Fruit fly (Drosophila melanogaster) whole organism, embryonic: ENCODE data around the gene MtnF.
A peak's percentile ranks its signal among the peaks of the same experiment; 100 is the strongest.

ENCODE experiments used
- Abd-B ChIP-seq: fragments of 200-800 bp; sonication (Bioruptor generic); optimal IDR thresholded peaks from 2 replicates; lab custom pipeline; 2018; ENCODE audit warnings: missing biosample characterization, mild to moderate bottlenecking, missing genetic modification characterization, moderate library complexity
- Awh ChIP-seq: fragments of 200-800 bp; sonication (Bioruptor generic); IDR thresholded peaks from 2 replicates; pipeline ENCODE4, ENCODE4 v1.3.6; 2022; ENCODE audit warnings: missing biosample characterization, missing genetic modification characterization
- BEAF-32 ChIP-seq: fragments of 200-800 bp; sonication (Bioruptor generic); optimal IDR thresholded peaks from 3 replicates; lab custom pipeline; 2017; ENCODE audit warnings: missing biosample characterization, missing genetic modification characterization, mild to moderate bottlenecking, moderate library complexity, missing genetic modification reagents
- CG10274 ChIP-seq: fragments of 200-800 bp; sonication (Bioruptor generic); optimal IDR thresholded peaks from 3 replicates; lab custom pipeline; 2017; ENCODE audit warnings: missing biosample characterization, mild to moderate bottlenecking, missing genetic modification characterization
- CG11695 ChIP-seq: fragments of 200-800 bp; sonication (Bioruptor generic); IDR thresholded peaks from 3 replicates; pipeline ENCODE4 v1.3.6; 2022; ENCODE audit warnings: missing biosample characterization, missing genetic modification characterization
- CG12391 ChIP-seq: fragments of 200-800 bp; sonication (Bioruptor generic); optimal IDR thresholded peaks from 3 replicates; lab custom pipeline; 2018; ENCODE audit warnings: missing biosample characterization, mild to moderate bottlenecking, missing genetic modification characterization, moderate library complexity
- CG12769 ChIP-seq: fragments of 200-800 bp; sonication (Bioruptor generic); optimal IDR thresholded peaks from 2 replicates; lab custom pipeline; 2019; ENCODE audit warnings: missing biosample characterization, mild to moderate bottlenecking, missing genetic modification characterization, moderate library complexity
- CG13123 ChIP-seq: fragments of 200-800 bp; sonication (Bioruptor generic); optimal IDR thresholded peaks from 2 replicates; lab custom pipeline; 2016; ENCODE audit warnings: missing biosample characterization, missing genetic modification characterization
- CG15479 ChIP-seq: fragments of 200-800 bp; sonication (Bioruptor generic); optimal IDR thresholded peaks from 3 replicates; lab custom pipeline; 2019; ENCODE audit warnings: missing biosample characterization, mild to moderate bottlenecking, missing genetic modification characterization, moderate library complexity
- CG15514 ChIP-seq: fragments of 200-800 bp; sonication (Bioruptor generic); optimal IDR thresholded peaks from 3 replicates; lab custom pipeline; 2017; ENCODE audit warnings: missing biosample characterization, missing genetic modification characterization, mild to moderate bottlenecking, moderate library complexity, missing genetic modification reagents
- CG17359 ChIP-seq: fragments of 200-800 bp; sonication (Bioruptor generic); optimal IDR thresholded peaks from 3 replicates; lab custom pipeline; 2018; ENCODE audit warnings: missing biosample characterization, mild to moderate bottlenecking, missing genetic modification characterization, moderate library complexity
- CG17612 ChIP-seq: fragments of 200-800 bp; sonication (Bioruptor generic); IDR thresholded peaks from 2 replicates; pipeline ENCODE4 v1.3.6; 2022; ENCODE audit warnings: missing biosample characterization, missing genetic modification characterization
- CG17802 ChIP-seq: fragments of 200-800 bp; sonication (Bioruptor generic); optimal IDR thresholded peaks from 2 replicates; lab custom pipeline; 2018; ENCODE audit warnings: missing biosample characterization, mild to moderate bottlenecking, missing genetic modification characterization, moderate library complexity
- CG1832 ChIP-seq: fragments of 200-800 bp; sonication (Bioruptor generic); optimal IDR thresholded peaks from 2 replicates; lab custom pipeline; 2017; ENCODE audit warnings: missing biosample characterization, mild to moderate bottlenecking, missing genetic modification characterization, inconsistent platforms
- CG2116 ChIP-seq: fragments of 200-800 bp; sonication (Bioruptor generic); optimal IDR thresholded peaks from 3 replicates; lab custom pipeline; 2018; ENCODE audit warnings: missing biosample characterization, mild to moderate bottlenecking, missing genetic modification characterization
- CG2129 ChIP-seq: fragments of 200-800 bp; sonication (Bioruptor generic); IDR thresholded peaks from 2 replicates; pipeline ENCODE4 v1.3.6; 2022; ENCODE audit warnings: missing biosample characterization, missing genetic modification characterization; ENCODE audit not compliant: partially characterized antibody
- CG30431 ChIP-seq: fragments of 200-800 bp; sonication (Bioruptor generic); optimal IDR thresholded peaks from 2 replicates; lab custom pipeline; 2017; ENCODE audit warnings: missing biosample characterization, missing genetic modification characterization
- CG31224 ChIP-seq: fragments of 200-800 bp; sonication (Bioruptor generic); IDR thresholded peaks from 2 replicates; pipeline ENCODE4 v1.3.6; 2022; ENCODE audit warnings: missing biosample characterization, missing genetic modification characterization
- CG31441 ChIP-seq: fragments of 200-800 bp; sonication (Bioruptor generic); IDR thresholded peaks from 2 replicates; pipeline ENCODE4 v1.3.6; 2022; ENCODE audit warnings: missing biosample characterization, missing genetic modification characterization
- CG3838 ChIP-seq: fragments of 200-800 bp; sonication (Bioruptor generic); optimal IDR thresholded peaks from 3 replicates; lab custom pipeline; 2016; ENCODE audit warnings: missing biosample characterization, missing genetic modification characterization
- CG3847 ChIP-seq: fragments of 200-800 bp; sonication (Bioruptor generic); IDR thresholded peaks from 2 replicates; pipeline ENCODE4 v1.3.6; 2022; ENCODE audit warnings: missing biosample characterization, missing genetic modification characterization
- CG6254 ChIP-seq: fragments of 200-800 bp; sonication (Bioruptor generic); optimal IDR thresholded peaks from 3 replicates; lab custom pipeline; 2017; ENCODE audit warnings: mild to moderate bottlenecking, missing biosample characterization, missing genetic modification reagents, missing genetic modification characterization
- CG6654 ChIP-seq: fragments of 200-800 bp; sonication (Bioruptor generic); optimal IDR thresholded peaks from 2 replicates; lab custom pipeline; 2017; ENCODE audit warnings: missing biosample characterization, mild to moderate bottlenecking, missing genetic modification characterization
- CG6791 ChIP-seq: fragments of 200-800 bp; sonication (Bioruptor generic); IDR thresholded peaks from 3 replicates; pipeline ENCODE4 v1.3.6; 2022; ENCODE audit warnings: missing biosample characterization, missing genetic modification characterization; ENCODE audit not compliant: partially characterized antibody
- Dll ChIP-seq: fragments of 200-800 bp; sonication (Bioruptor generic); IDR thresholded peaks from 4 replicates; pipeline ENCODE4 v1.3.6; 2022; ENCODE audit warnings: missing biosample characterization, missing genetic modification characterization; ENCODE audit not compliant: partially characterized antibody
- Fer1 ChIP-seq: fragments of 200-800 bp; sonication (Bioruptor generic); optimal IDR thresholded peaks from 2 replicates; lab custom pipeline; 2017; ENCODE audit warnings: missing biosample characterization, mild to moderate bottlenecking, missing genetic modification characterization
- Mad ChIP-seq: fragments of 200-800 bp; sonication (Bioruptor generic); optimal IDR thresholded peaks from 2 replicates; lab custom pipeline; 2016; ENCODE audit warnings: missing biosample characterization, missing genetic modification characterization
- PHDP ChIP-seq: fragments of 200-800 bp; sonication (Bioruptor generic); optimal IDR thresholded peaks from 3 replicates; lab custom pipeline; 2018; ENCODE audit warnings: missing biosample characterization, mild to moderate bottlenecking, missing genetic modification characterization, moderate library complexity
- Pdp1 ChIP-seq, 2 experiments: fragments of 200-800 bp; sonication (Bioruptor generic); optimal IDR thresholded peaks; 3 replicates each; lab custom pipeline; 2016; ENCODE audit warnings: missing biosample characterization in 2 of 2, missing genetic modification characterization in 2 of 2, mild to moderate bottlenecking in 1 of 2, moderate library complexity in 1 of 2
- Sin3A ChIP-seq: fragments of >200 bp; optimal IDR thresholded peaks from 2 replicates; lab custom pipeline; 2018
- Sry-β ChIP-seq: fragments of 200-800 bp; sonication (Bioruptor generic); optimal IDR thresholded peaks from 2 replicates; lab custom pipeline; 2018; ENCODE audit warnings: missing biosample characterization, mild to moderate bottlenecking, missing genetic modification characterization, moderate library complexity
- Taf1 ChIP-seq: fragments of 200-800 bp; sonication (Bioruptor generic); IDR thresholded peaks from 2 replicates; pipeline ENCODE4 v1.3.6; 2022; ENCODE audit warnings: missing biosample characterization, missing genetic modification characterization
- YL-1 ChIP-seq: fragments of 200-800 bp; sonication (Bioruptor generic); optimal IDR thresholded peaks from 3 replicates; lab custom pipeline; 2017; ENCODE audit warnings: missing biosample characterization, mild to moderate bottlenecking, missing genetic modification characterization
- amos ChIP-seq: fragments of 200-800 bp; sonication (Bioruptor generic); IDR thresholded peaks from 2 replicates; pipeline ENCODE4 v1.3.6; 2022; ENCODE audit warnings: missing biosample characterization, missing genetic modification characterization; ENCODE audit not compliant: partially characterized antibody
- gcm2 ChIP-seq: fragments of 200-800 bp; sonication (Bioruptor generic); optimal IDR thresholded peaks from 2 replicates; lab custom pipeline; 2016; ENCODE audit warnings: missing biosample characterization, missing genetic modification characterization
- hbn ChIP-seq: fragments of 200-800 bp; sonication (Bioruptor generic); IDR thresholded peaks from 2 replicates; pipeline ENCODE4 v1.3.6; 2022; ENCODE audit warnings: missing biosample characterization, missing genetic modification characterization; ENCODE audit not compliant: partially characterized antibody
- kay ChIP-seq: fragments of 200-800 bp; sonication (Bioruptor generic); optimal IDR thresholded peaks from 2 replicates; lab custom pipeline; 2016; ENCODE audit warnings: missing biosample characterization, missing genetic modification characterization
- p53 ChIP-seq: fragments of 200-800 bp; sonication (Bioruptor generic); optimal IDR thresholded peaks from 2 replicates; lab custom pipeline; 2016; ENCODE audit warnings: missing biosample characterization, missing genetic modification characterization
- peb ChIP-seq: fragments of 200-800 bp; sonication (Bioruptor generic); IDR thresholded peaks from 2 replicates; pipeline ENCODE4 v1.3.6; 2022; ENCODE audit warnings: missing biosample characterization, missing genetic modification characterization
- pros ChIP-seq: fragments of 200-800 bp; sonication (Bioruptor generic); optimal IDR thresholded peaks from 3 replicates; lab custom pipeline; 2019; ENCODE audit warnings: missing biosample characterization, mild to moderate bottlenecking, missing genetic modification characterization, moderate library complexity
- pzg ChIP-seq: fragments of 200-800 bp; sonication (Bioruptor generic); optimal IDR thresholded peaks from 3 replicates; lab custom pipeline; 2018; ENCODE audit warnings: missing biosample characterization, mild to moderate bottlenecking, missing genetic modification characterization, moderate library complexity
- salm ChIP-seq: fragments of 200-800 bp; sonication (Bioruptor generic); optimal IDR thresholded peaks from 2 replicates; lab custom pipeline; 2018; ENCODE audit warnings: missing biosample characterization, mild to moderate bottlenecking, missing genetic modification characterization
- slbo ChIP-seq: fragments of 200-800 bp; sonication (Bioruptor generic); IDR thresholded peaks from 2 replicates; pipeline ENCODE4 v1.3.6; 2022; ENCODE audit warnings: missing biosample characterization, missing genetic modification characterization
- sna ChIP-seq: fragments of 200-800 bp; sonication (Bioruptor generic); IDR thresholded peaks from 2 replicates; pipeline ENCODE4 v1.3.6; 2022; ENCODE audit warnings: missing biosample characterization, missing genetic modification characterization; ENCODE audit not compliant: partially characterized antibody
- tap ChIP-seq: fragments of 200-800 bp; optimal IDR thresholded peaks from 3 replicates; lab custom pipeline; 2019; ENCODE audit warnings: missing biosample characterization, mild to moderate bottlenecking, missing genetic modification characterization, moderate library complexity
- twi ChIP-seq: fragments of 200-800 bp; optimal IDR thresholded peaks from 2 replicates; lab custom pipeline; 2019; ENCODE audit warnings: missing biosample characterization, mild to moderate bottlenecking, missing genetic modification characterization, moderate library complexity
- vnd ChIP-seq: fragments of 200-800 bp; sonication (Bioruptor generic); IDR thresholded peaks from 3 replicates; pipeline ENCODE4 v1.3.6; 2022; ENCODE audit warnings: missing biosample characterization, missing genetic modification characterization; ENCODE audit not compliant: partially characterized antibody
- zen2 ChIP-seq: fragments of 200-800 bp; sonication (Bioruptor generic); IDR thresholded peaks from 3 replicates; pipeline ENCODE4 v1.3.6; 2022; ENCODE audit warnings: missing biosample characterization, missing genetic modification characterization; ENCODE audit not compliant: partially characterized antibody

Gene MtnF

DNA sequence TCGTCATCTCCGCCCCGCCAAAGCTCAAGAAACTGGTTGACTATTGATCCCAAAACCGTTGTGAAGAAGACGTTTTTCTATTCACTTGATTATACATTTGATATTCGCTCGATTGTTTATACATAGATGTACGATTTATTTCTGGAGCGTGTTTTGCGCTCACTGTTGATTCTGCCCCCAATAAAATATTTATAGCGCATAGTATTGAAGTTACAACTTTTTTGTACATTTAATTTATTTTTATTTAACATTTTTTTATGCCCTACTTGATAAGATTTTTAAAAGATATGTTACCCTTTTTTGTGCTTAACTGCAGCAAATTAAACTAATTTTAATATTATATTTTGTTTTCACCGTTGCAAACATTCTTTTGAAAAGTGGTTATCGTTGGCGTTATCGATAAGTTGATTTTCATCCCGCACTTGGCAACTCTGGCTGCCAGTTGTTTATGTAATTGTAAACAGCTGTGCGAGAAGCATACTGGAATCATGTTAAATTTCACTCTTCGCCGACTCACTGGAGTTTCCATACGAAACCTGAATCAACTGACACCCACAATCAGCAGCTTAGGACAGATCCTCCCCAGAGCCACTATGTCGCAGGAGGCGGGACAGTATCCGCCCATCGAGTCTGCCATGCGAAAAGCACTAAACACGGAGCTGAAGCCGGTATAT, 24.3 kb upstream of the MtnF start, which contains the start of gene CG31126 (continued):
- no peak for TF ChIP-seq CG10274
- no peak for TF ChIP-seq pros (GFP tag; lab: Kevin White, UChicago)
- no peak for TF ChIP-seq CG13123 (GFP tag; lab: Kevin White, UChicago)
- 0 out of 2 replicates have a peak, but pooled peaks have one; percentile 13 for TF ChIP-seq CG3847 (GFP tag; lab: Robert Waterston, UW)
- no peak for TF ChIP-seq CG31441 (GFP tag; lab: Robert Waterston, UW)
- no peak for TF ChIP-seq CG31224
- TF ChIP-seq CG3838 (GFP tag; lab: Kevin White, UChicago) = no peak
- TF ChIP-seq Abd-B (GFP tag; lab: Kevin White, UChicago) = no peak
- TF ChIP-seq CG6254 (GFP tag; lab: Kevin White, UChicago) = no peak
- no peak for TF ChIP-seq CG12391 (tag; lab: Kevin White, UChicago)
- peak; percentile 7 for TF ChIP-seq Fer1 (GFP tag; lab: Kevin White, UChicago)
- no peak for TF ChIP-seq p53
- TF ChIP-seq YL-1 = peak; percentile 68
- TF ChIP-seq CG6791 (GFP tag; lab: Robert Waterston, UW) = peak; percentile 33; the same call in 1 of the 3 replicates
- peak; percentile 85 for TF ChIP-seq CG2116 (GFP tag; lab: Kevin White, UChicago)
- TF ChIP-seq CG11695 (GFP tag; lab: Robert Waterston, UW) = no peak
- TF ChIP-seq vnd (GFP tag; lab: Robert Waterston, UW) = 0 out of 3 replicates have a peak, but pooled peaks have one; percentile 23
- TF ChIP-seq sna (GFP tag; lab: Robert Waterston, UW) = peak; percentile 63; the same call in 1 of the 2 replicates
- TF ChIP-seq salm (tag; lab: Kevin White, UChicago) = no peak
- TF ChIP-seq hbn (GFP tag; lab: Robert Waterston, UW) = peak; percentile 65
- no peak for TF ChIP-seq CG1832
- peak; percentile 70 for TF ChIP-seq Dll (GFP tag; lab: Robert Waterston, UW)
- TF ChIP-seq CG2129 (GFP tag; lab: Robert Waterston, UW) = no peak
- TF ChIP-seq peb (GFP tag; lab: Robert Waterston, UW) = no peak
- no peak for TF ChIP-seq Sry-β (GFP tag; lab: Kevin White, UChicago)
- TF ChIP-seq Sin3A = no peak
- TF ChIP-seq CG12769 = no peak
- TF ChIP-seq amos (GFP tag; lab: Robert Waterston, UW) = peak; percentile 59; the same call in 1 of the 2 replicates
- TF ChIP-seq Mad (GFP tag; lab: Kevin White, UChicago) = no peak
- TF ChIP-seq Pdp1 (GFP tag; optimal IDR thresholded peaks at IDR 0.05; lab: Kevin White, UChicago) = peak in 1 of 2 experiments; percentile 100
- TF ChIP-seq CG17612 (GFP tag; lab: Robert Waterston, UW) = no peak
- no peak for TF ChIP-seq CG17359
- no peak for TF ChIP-seq tap
- TF ChIP-seq Awh (GFP tag; lab: Robert Waterston, UW) = no peak
- peak; percentile 33 for TF ChIP-seq CG15514 (GFP tag; lab: Kevin White, UChicago)
- no peak for TF ChIP-seq PHDP (tag; lab: Kevin White, UChicago)
- TF ChIP-seq pzg (GFP tag; lab: Kevin White, UChicago) = peak; percentile 67
- peak; percentile 48 for TF ChIP-seq BEAF-32
- no peak for TF ChIP-seq slbo
- TF ChIP-seq zen2 = peak; percentile 23; the same call in 1 of the 3 replicates
- no peak for TF ChIP-seq CG17802
- TF ChIP-seq twi (tag; lab: Kevin White, UChicago) = no peak
- TF ChIP-seq kay = no peak
- TF ChIP-seq gcm2 = no peak
- no peak for TF ChIP-seq CG15479
- no peak for TF ChIP-seq CG30431 (GFP tag; lab: Kevin White, UChicago)
- no peak for TF ChIP-seq CG6654 (GFP tag; lab: Kevin White, UChicago)
- TF ChIP-seq Taf1 (GFP tag; lab: Robert Waterston, UW) = no peak
